Fruit fly (Drosophila melanogaster): ENCODE measurements around the gene CG15579.

CG15579 gene

DNA sequence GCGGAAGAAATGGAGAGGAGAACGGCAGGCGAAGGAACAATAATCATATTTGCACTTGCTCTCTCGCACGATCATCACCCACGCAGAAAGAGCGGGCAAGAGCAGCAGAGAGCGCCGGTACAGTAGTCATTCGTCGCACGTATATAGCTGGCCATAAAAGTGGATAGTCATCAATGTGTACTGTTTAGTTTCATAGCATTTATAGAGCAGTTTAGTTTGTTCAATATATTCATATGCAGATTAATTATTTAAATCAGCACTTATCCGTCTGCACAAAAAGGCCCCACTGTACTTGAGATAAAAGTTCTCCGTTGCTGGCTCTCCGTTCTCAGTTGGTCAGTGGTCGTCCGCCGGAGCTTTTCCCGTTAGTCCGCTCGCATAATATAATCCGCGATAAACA lies 13.2 kb upstream of the CG15579 start (continued):
- TF ChIP-seq CG6654 (GFP tag; optimal IDR thresholded peaks at IDR 0.05), result peak; percentile 89
- TF ChIP-seq chif (GFP tag; optimal IDR thresholded peaks at IDR 0.05), result peak; percentile 98
- peak; percentile 33 for TF ChIP-seq Elba2 (GFP tag; optimal IDR thresholded peaks at IDR 0.05)
- peak; percentile 16 to 77 for TF ChIP-seq insv (GFP tag; optimal IDR thresholded peaks at IDR 0.05)
- peak; percentile 94 for TF ChIP-seq shn (GFP tag; optimal IDR thresholded peaks at IDR 0.05)
- TF ChIP-seq Bdp1 (GFP tag; optimal IDR thresholded peaks at IDR 0.05), result peak; percentile 90
- peak; percentile 98 for TF ChIP-seq CG2199 (GFP tag; IDR thresholded peaks at IDR 0.05)
- peak; percentile 23 for TF ChIP-seq CG1832 (GFP tag; optimal IDR thresholded peaks at IDR 0.05)
- TF ChIP-seq nau (GFP tag; optimal IDR thresholded peaks at IDR 0.05), result peak; percentile 96
- TF ChIP-seq mam (GFP tag; optimal IDR thresholded peaks at IDR 0.05), result peak; percentile 99
- TF ChIP-seq tna (GFP tag; IDR thresholded peaks at IDR 0.05; ENCODE audit: partially characterized antibody), result no peak
- TF ChIP-seq lab (GFP tag; optimal IDR thresholded peaks at IDR 0.05), result peak; percentile 99
- peak; percentile 91 for TF ChIP-seq CG31441 (GFP tag; IDR thresholded peaks at IDR 0.05)
- TF ChIP-seq CG5953 (GFP tag; IDR thresholded peaks at IDR 0.05), result peak; percentile 98
- TF ChIP-seq CG4328 (GFP tag; optimal IDR thresholded peaks at IDR 0.05), result peak; percentile 98
- peak; percentile 99 for TF ChIP-seq CG14441 (GFP tag; IDR thresholded peaks at IDR 0.05)
- TF ChIP-seq h (optimal IDR thresholded peaks at IDR 0.05), result no peak
- TF ChIP-seq CG9437 (GFP tag; optimal IDR thresholded peaks at IDR 0.05), result peak; percentile 90
- TF ChIP-seq maf-S (GFP tag; optimal IDR thresholded peaks at IDR 0.05), result peak; percentile 98
- TF ChIP-seq CG12391 (tag; optimal IDR thresholded peaks at IDR 0.05), result peak; percentile 97
- peak; percentile 98 for TF ChIP-seq CG30403 (GFP tag; optimal IDR thresholded peaks at IDR 0.05)
- peak; percentile 97 for TF ChIP-seq ATbp (GFP tag; optimal IDR thresholded peaks at IDR 0.05)
- peak; percentile 99 for TF ChIP-seq CG4730 (GFP tag; IDR thresholded peaks at IDR 0.05)
- TF ChIP-seq sna (GFP tag; IDR thresholded peaks at IDR 0.05; ENCODE audit: partially characterized antibody), result no peak
- TF ChIP-seq CG32767 (GFP tag; IDR thresholded peaks at IDR 0.05), result peak; percentile 97
- TF ChIP-seq jigr1 (GFP tag; IDR thresholded peaks at IDR 0.05), result peak; percentile 95
- TF ChIP-seq CG7357 (GFP tag; IDR thresholded peaks at IDR 0.05), result peak; percentile 97
- peak; percentile 98 for TF ChIP-seq CG5245 (GFP tag; optimal IDR thresholded peaks at IDR 0.05)
- TF ChIP-seq stc (GFP tag; IDR thresholded peaks at IDR 0.05), result peak; percentile 98
- TF ChIP-seq Sox102F (GFP tag; optimal IDR thresholded peaks at IDR 0.05), result peak; percentile 98
- TF ChIP-seq aop (GFP tag; IDR thresholded peaks at IDR 0.05), result peak; percentile 97
- TF ChIP-seq az2 (GFP tag; optimal IDR thresholded peaks at IDR 0.05), result peak; percentile 97
- TF ChIP-seq CG10979 (tag; optimal IDR thresholded peaks at IDR 0.05), result peak; percentile 88
- TF ChIP-seq B-H2 (GFP tag; optimal IDR thresholded peaks at IDR 0.05), result peak; percentile 99
- TF ChIP-seq gcm (GFP tag; optimal IDR thresholded peaks at IDR 0.05), result peak; percentile 95
- TF ChIP-seq Opbp (GFP tag; IDR thresholded peaks at IDR 0.05; ENCODE audit: partially characterized antibody), result no peak
- no peak for TF ChIP-seq chinmo (GFP tag; IDR thresholded peaks at IDR 0.05; ENCODE audit: partially characterized antibody)
- TF ChIP-seq CG17612 (GFP tag; IDR thresholded peaks at IDR 0.05), result peak; percentile 99
- peak in 1 of 2 experiments; percentile 69 for TF ChIP-seq Hr78 (GFP tag; optimal IDR thresholded peaks at IDR 0.05)
- TF ChIP-seq gro (GFP tag; optimal IDR thresholded peaks at IDR 0.05), result peak; percentile 99
- TF ChIP-seq gce (GFP tag; IDR thresholded peaks at IDR 0.05), result peak; percentile 98
- peak; percentile 91 for TF ChIP-seq CG6254 (GFP tag; optimal IDR thresholded peaks at IDR 0.05)
- TF ChIP-seq CrebB (tag; optimal IDR thresholded peaks at IDR 0.05), result peak; percentile 98
- TF ChIP-seq CG4424 (GFP tag; optimal IDR thresholded peaks at IDR 0.05), result peak; percentile 96
- peak; percentile 99 for TF ChIP-seq ase (GFP tag; IDR thresholded peaks at IDR 0.05)
- peak; percentile 97 for TF ChIP-seq ERR (GFP tag; optimal IDR thresholded peaks at IDR 0.05)
- TF ChIP-seq psq (GFP tag; optimal IDR thresholded peaks at IDR 0.05), result peak; percentile 82
- peak; percentile 98 for TF ChIP-seq Hand (GFP tag; optimal IDR thresholded peaks at IDR 0.05)
- TF ChIP-seq CG12104 (GFP tag; optimal IDR thresholded peaks at IDR 0.05), result peak; percentile 89
- peak; percentile 98 for TF ChIP-seq dmrt99B (tag; optimal IDR thresholded peaks at IDR 0.05)
- TF ChIP-seq CG33557 (GFP tag; optimal IDR thresholded peaks at IDR 0.05), result peak; percentile 69

All from whole organism, embryonic.